Fruit fly (Drosophila melanogaster) whole organism, prepupa: ENCODE measurements around the gene CG33333.
A peak's percentile ranks its signal among the peaks of the same experiment; 100 is the strongest.

Experiments
- CG10631 ChIP-seq: fragments of 200-800 bp; sonication (Bioruptor generic); optimal IDR thresholded peaks from 2 replicates; lab custom pipeline; 2016; ENCODE audit warnings: missing biosample characterization, missing genetic modification characterization
- CG10669 ChIP-seq: fragments of 200-800 bp; sonication (Bioruptor generic); optimal IDR thresholded peaks from 3 replicates; lab custom pipeline; 2018; ENCODE audit warnings: missing biosample characterization, mild to moderate bottlenecking, missing genetic modification characterization, moderate library complexity
- CG11294 ChIP-seq: fragments of 200-800 bp; sonication (Bioruptor generic); IDR thresholded peaks from 2 replicates; pipeline ENCODE4 v1.3.6; 2022; ENCODE audit warnings: missing biosample characterization, missing genetic modification characterization
- CG11902 ChIP-seq: fragments of 200-800 bp; sonication (Bioruptor generic); optimal IDR thresholded peaks from 3 replicates; lab custom pipeline; 2016; ENCODE audit warnings: missing biosample characterization, missing genetic modification characterization
- CG15336 ChIP-seq: fragments of 200-800 bp; sonication (Bioruptor generic); IDR thresholded peaks from 2 replicates; pipeline ENCODE4 v1.3.6; 2022; ENCODE audit warnings: missing biosample characterization, missing genetic modification characterization
- CG16779 ChIP-seq: fragments of 200-800 bp; sonication (Bioruptor generic); optimal IDR thresholded peaks from 3 replicates; lab custom pipeline; 2017; ENCODE audit warnings: missing biosample characterization, mild to moderate bottlenecking, missing genetic modification characterization
- CG31627 ChIP-seq: fragments of 200-800 bp; sonication (Bioruptor generic); optimal IDR thresholded peaks from 3 replicates; lab custom pipeline; 2016; ENCODE audit warnings: missing biosample characterization, missing genetic modification characterization
- CG32006 ChIP-seq: fragments of 200-800 bp; sonication (Bioruptor generic); optimal IDR thresholded peaks from 3 replicates; lab custom pipeline; 2017; ENCODE audit warnings: missing biosample characterization, mild to moderate bottlenecking, missing genetic modification characterization
- CG3919 ChIP-seq: fragments of 200-800 bp; sonication (Bioruptor generic); optimal IDR thresholded peaks from 3 replicates; lab custom pipeline; 2016; ENCODE audit warnings: missing biosample characterization, missing genetic modification characterization
- CG6163 ChIP-seq: fragments of 200-800 bp; sonication (Bioruptor generic); IDR thresholded peaks from 3 replicates; pipeline ENCODE4 v1.3.6; 2022; ENCODE audit warnings: missing biosample characterization, missing genetic modification characterization
- CG6808 ChIP-seq: fragments of 200-800 bp; sonication (Bioruptor generic); optimal IDR thresholded peaks from 3 replicates; lab custom pipeline; 2017; ENCODE audit warnings: missing biosample characterization, missing genetic modification characterization, mild to moderate bottlenecking, moderate library complexity, missing genetic modification reagents
- CG6854 ChIP-seq: fragments of 200-800 bp; sonication (Bioruptor generic); optimal IDR thresholded peaks from 2 replicates; lab custom pipeline; 2017; ENCODE audit warnings: missing biosample characterization, mild to moderate bottlenecking, missing genetic modification characterization
- CG7368 ChIP-seq: fragments of 200-800 bp; sonication (Bioruptor generic); optimal IDR thresholded peaks from 3 replicates; lab custom pipeline; 2016; ENCODE audit warnings: missing biosample characterization, missing genetic modification characterization
- CG8119 ChIP-seq: fragments of 200-800 bp; sonication (Bioruptor generic); IDR thresholded peaks from 3 replicates; pipeline ENCODE4 v1.3.6; 2022; ENCODE audit warnings: missing biosample characterization, missing genetic modification characterization
- CG8632 ChIP-seq: fragments of 200-800 bp; sonication (Bioruptor generic); optimal IDR thresholded peaks from 3 replicates; lab custom pipeline; 2016; ENCODE audit warnings: missing biosample characterization, missing genetic modification characterization
- Eip78C ChIP-seq: fragments of 200-800 bp; sonication (Bioruptor generic); peaks from one replicate; lab custom pipeline; 2016; ENCODE audit warnings: missing biosample characterization, missing genetic modification characterization
- Ets96B ChIP-seq: fragments of 200-800 bp; optimal IDR thresholded peaks from 2 replicates; lab custom pipeline; 2019; ENCODE audit warnings: missing biosample characterization, mild to moderate bottlenecking, missing genetic modification characterization, moderate library complexity
- Gug ChIP-seq: fragments of 200-800 bp; sonication (Bioruptor generic); IDR thresholded peaks from 2 replicates; pipeline ENCODE4 v1.3.6; 2022; ENCODE audit warnings: missing biosample characterization, missing genetic modification characterization
- Hr39 ChIP-seq: fragments of 200-800 bp; sonication (Bioruptor generic); optimal IDR thresholded peaks from 2 replicates; lab custom pipeline; 2016; ENCODE audit warnings: missing biosample characterization, missing genetic modification characterization
- Hr4 ChIP-seq: fragments of 200-800 bp; sonication (Bioruptor generic); optimal IDR thresholded peaks from 3 replicates; lab custom pipeline; 2016; ENCODE audit warnings: missing biosample characterization, missing genetic modification characterization
- OdsH ChIP-seq: fragments of 200-800 bp; sonication (Bioruptor generic); optimal IDR thresholded peaks from 3 replicates; lab custom pipeline; 2016; ENCODE audit warnings: missing biosample characterization, missing genetic modification characterization
- Smox ChIP-seq: fragments of 200-800 bp; sonication (Bioruptor generic); optimal IDR thresholded peaks from 3 replicates; lab custom pipeline; 2016; ENCODE audit warnings: missing biosample characterization, missing genetic modification characterization
- Sox14 ChIP-seq: fragments of 200-800 bp; sonication (Bioruptor generic); optimal IDR thresholded peaks from 3 replicates; lab custom pipeline; 2016; ENCODE audit warnings: missing biosample characterization, missing genetic modification characterization
- achi ChIP-seq: fragments of 200-800 bp; sonication (Bioruptor generic); optimal IDR thresholded peaks from 3 replicates; lab custom pipeline; 2016; ENCODE audit warnings: missing biosample characterization, missing genetic modification characterization
- cyc ChIP-seq: fragments of 200-800 bp; sonication (Bioruptor generic); optimal IDR thresholded peaks from 3 replicates; lab custom pipeline; 2016; ENCODE audit warnings: missing biosample characterization, missing genetic modification characterization
- dac ChIP-seq: fragments of 200-800 bp; sonication (Bioruptor generic); optimal IDR thresholded peaks from 2 replicates; lab custom pipeline; 2017; ENCODE audit warnings: missing biosample characterization, mild to moderate bottlenecking, missing genetic modification characterization
- dsx ChIP-seq: fragments of 200-800 bp; optimal IDR thresholded peaks from 3 replicates; lab custom pipeline; 2019; ENCODE audit warnings: missing biosample characterization, mild to moderate bottlenecking, missing genetic modification characterization, moderate library complexity; ENCODE audit not compliant: poor library complexity, severe bottlenecking
- fd59A ChIP-seq: fragments of 200-800 bp; sonication (Bioruptor generic); optimal IDR thresholded peaks from 2 replicates; lab custom pipeline; 2017; ENCODE audit warnings: missing biosample characterization, mild to moderate bottlenecking, missing genetic modification characterization, missing genetic modification reagents
- fkh ChIP-seq: fragments of 200-800 bp; sonication (Bioruptor generic); optimal IDR thresholded peaks from 3 replicates; lab custom pipeline; 2017; ENCODE audit warnings: missing biosample characterization, mild to moderate bottlenecking, missing genetic modification characterization, moderate library complexity
- lz ChIP-seq: fragments of 200-800 bp; sonication (Bioruptor generic); optimal IDR thresholded peaks from 3 replicates; lab custom pipeline; 2016; ENCODE audit warnings: missing biosample characterization, missing genetic modification characterization
- pdm3 ChIP-seq: fragments of 200-800 bp; sonication (Bioruptor generic); optimal IDR thresholded peaks from 3 replicates; lab custom pipeline; 2016; ENCODE audit warnings: missing biosample characterization, missing genetic modification characterization
- salr ChIP-seq, 2 experiments: fragments of 200-800 bp; sonication (Bioruptor generic); optimal IDR thresholded peaks; 3 replicates each; lab custom pipeline; 2016 to 2018; ENCODE audit warnings: missing biosample characterization in 2 of 2, missing genetic modification characterization in 2 of 2, mild to moderate bottlenecking in 1 of 2
- spab ChIP-seq: fragments of 200-800 bp; sonication (Bioruptor generic); optimal IDR thresholded peaks from 2 replicates; lab custom pipeline; 2017; ENCODE audit warnings: missing biosample characterization, mild to moderate bottlenecking, missing genetic modification characterization, missing genetic modification reagents
- vri ChIP-seq: fragments of 200-800 bp; sonication (Bioruptor generic); optimal IDR thresholded peaks from 3 replicates; lab custom pipeline; 2016; ENCODE audit warnings: missing biosample characterization, mild to moderate bottlenecking, missing genetic modification characterization

The CG33333 gene

dm6 chr3R:17402434-17402833 is 14.8 kb upstream of the CG33333 start, which contains the start of gene Sur-8 (continued):
- TF ChIP-seq CG31627 (GFP tag; lab: Kevin White, UChicago) = peak; percentile 58
- peak; percentile 65 for TF ChIP-seq pdm3
- TF ChIP-seq OdsH (GFP tag; lab: Kevin White, UChicago) = peak; percentile 51
- TF ChIP-seq CG32006 (GFP tag; lab: Kevin White, UChicago) = peak; percentile 26

- no peak for TF ChIP-seq cyc
- no peak for TF ChIP-seq fkh (GFP tag; lab: Kevin White, UChicago)
- TF ChIP-seq Hr39 (GFP tag; lab: Kevin White, UChicago) = no peak
- TF ChIP-seq CG10631 (GFP tag; lab: Kevin White, UChicago) = no peak
- TF ChIP-seq Eip78C = no peak
- no peak for TF ChIP-seq CG8632 (GFP tag; lab: Kevin White, UChicago)
- no peak for TF ChIP-seq spab (GFP tag; lab: Kevin White, UChicago)
- no peak for TF ChIP-seq Smox (GFP tag; lab: Kevin White, UChicago)
- no peak for TF ChIP-seq CG3919 (GFP tag; lab: Kevin White, UChicago)
- no peak for TF ChIP-seq CG6854
- no peak for TF ChIP-seq Gug (GFP tag; lab: Robert Waterston, UW)
- TF ChIP-seq lz (GFP tag; lab: Kevin White, UChicago) = no peak
- no peak for TF ChIP-seq CG10669
- no peak for TF ChIP-seq achi (GFP tag; lab: Kevin White, UChicago)
Observed at dm6 chr3R:17403188-17403587, 14.1 kb upstream of the CG33333 start, which contains the start of gene CG34279. CG34279 (minus strand) TSS chr3R:17403288.

- no peak for TF ChIP-seq achi (GFP tag; lab: Kevin White, UChicago)
- TF ChIP-seq Sox14 = peak; percentile 48
Observed at dm6 chr3R:17403618-17404017, 13.6 kb upstream of the CG33333 start, which contains the start of gene CG34280. CG34280 (minus strand) TSS chr3R:17403718.

- TF ChIP-seq cyc (no peak), vri (GFP tag; lab: Kevin White, UChicago) (peak; percentile 47), CG7368 (GFP tag; lab: Kevin White, UChicago) (no peak), Eip78C (no peak), dac (GFP tag; lab: Kevin White, UChicago) (no peak), fkh (GFP tag; lab: Kevin White, UChicago) (peak; percentile 29), Ets96B (no peak)
Observed at dm6 chr3R:17404155-17404554, 13.1 kb upstream of the CG33333 start.

dm6 chr3R:17405009-17405408 is 12.3 kb upstream of the CG33333 start, which contains the start of gene CG42823:
CG42823 (minus strand) TSS chr3R:17405109.
- no peak for TF ChIP-seq CG16779 (tag; lab: Kevin White, UChicago)
- TF ChIP-seq CG32006 (GFP tag; lab: Kevin White, UChicago) = no peak
- TF ChIP-seq CG6163 (GFP tag; lab: Robert Waterston, UW) = no peak
- no peak for TF ChIP-seq spab (GFP tag; lab: Kevin White, UChicago)
- no peak for TF ChIP-seq Eip78C
- no peak for TF ChIP-seq CG15336 (GFP tag; lab: Robert Waterston, UW)
- TF ChIP-seq CG10631 (GFP tag; lab: Kevin White, UChicago) = no peak
- TF ChIP-seq CG6808 (GFP tag; lab: Kevin White, UChicago) = no peak
- TF ChIP-seq Hr39 (GFP tag; lab: Kevin White, UChicago) = no peak
- TF ChIP-seq dsx (GFP tag; lab: Kevin White, UChicago) = no peak
- TF ChIP-seq fd59A (GFP tag; lab: Kevin White, UChicago) = no peak
- no peak for TF ChIP-seq CG11294
- TF ChIP-seq CG6854 = no peak
- TF ChIP-seq CG7368 (GFP tag; lab: Kevin White, UChicago) = no peak
- no peak for TF ChIP-seq CG8119
- TF ChIP-seq salr (GFP tag; optimal IDR thresholded peaks at IDR 0.05; lab: Kevin White, UChicago) = no peak
- TF ChIP-seq cyc = no peak
- TF ChIP-seq Gug (GFP tag; lab: Robert Waterston, UW) = no peak
- TF ChIP-seq Hr4 (GFP tag; lab: Kevin White, UChicago) = no peak
- TF ChIP-seq CG11902 = no peak
